Fruit fly (Drosophila melanogaster): ENCODE data around the gene Mst36Fa.

Gene Mst36Fa

dm6 chr2L:18713686-18714085, 36.9 kb upstream of the Mst36Fa start, which contains the start of gene Irk3:
Gene Irk3, minus strand, starts transcription at chr2L:18713748.
- no peak for TF ChIP-seq CG3032 (tag; optimal IDR thresholded peaks at IDR 0.05)
- no peak for TF ChIP-seq Eip75B (GFP tag; optimal IDR thresholded peaks at IDR 0.05)
- no peak for TF ChIP-seq CG16779 (tag; optimal IDR thresholded peaks at IDR 0.05)

- TF ChIP-seq Gug (GFP tag; IDR thresholded peaks at IDR 0.05) (peak; percentile 94), Lpt (GFP tag; optimal IDR thresholded peaks at IDR 0.05) (peak; percentile 83), CG11902 (GFP tag; optimal IDR thresholded peaks at IDR 0.05) (peak; percentile 85), CG11294 (GFP tag; IDR thresholded peaks at IDR 0.05) (peak; percentile 90), CG34406 (GFP tag; optimal IDR thresholded peaks at IDR 0.05) (peak; percentile 70), CG1621 (tag; optimal IDR thresholded peaks at IDR 0.05) (peak; percentile 68), OdsH (GFP tag; optimal IDR thresholded peaks at IDR 0.05) (peak; percentile 90), ss (GFP tag; optimal IDR thresholded peaks at IDR 0.05) (peak; percentile 56 to 74), dsx (GFP tag; optimal IDR thresholded peaks at IDR 0.05; ENCODE audit: poor library complexity, severe bottlenecking) (peak; percentile 71), salr (GFP tag; optimal IDR thresholded peaks at IDR 0.05) (peak; percentile 61 to 70), lz (GFP tag; optimal IDR thresholded peaks at IDR 0.05) (peak; percentile 85), CG31627 (GFP tag; optimal IDR thresholded peaks at IDR 0.05) (peak; percentile 90), CG10669 (GFP tag; optimal IDR thresholded peaks at IDR 0.05) (peak; percentile 77), CG8319 (GFP tag; optimal IDR thresholded peaks at IDR 0.05) (peak; percentile 68), Blimp-1 (GFP tag; optimal IDR thresholded peaks at IDR 0.05) (peak; percentile 21), achi (GFP tag; optimal IDR thresholded peaks at IDR 0.05) (peak; percentile 80), spab (GFP tag; optimal IDR thresholded peaks at IDR 0.05) (peak; percentile 48), acj6 (GFP tag; optimal IDR thresholded peaks at IDR 0.05) (peak; percentile 88), CG15336 (GFP tag; IDR thresholded peaks at IDR 0.05) (peak; percentile 61; the same call in 1 of the 2 replicates), CG6792 (GFP tag; optimal IDR thresholded peaks at IDR 0.05) (peak; percentile 62), Hr39 (GFP tag; optimal IDR thresholded peaks at IDR 0.05) (peak; percentile 91), Smox (GFP tag; optimal IDR thresholded peaks at IDR 0.05) (peak; percentile 81), esn (GFP tag; optimal IDR thresholded peaks at IDR 0.05) (peak; percentile 79), CG3032 (tag; optimal IDR thresholded peaks at IDR 0.05) (peak; percentile 90), CG8119 (GFP tag; IDR thresholded peaks at IDR 0.05) (peak; percentile 78), Sox15 (GFP tag; optimal IDR thresholded peaks at IDR 0.05) (peak; percentile 88), fkh (GFP tag; optimal IDR thresholded peaks at IDR 0.05) (peak; percentile 54), cyc (GFP tag; optimal IDR thresholded peaks at IDR 0.05) (peak; percentile 87), CG16779 (tag; optimal IDR thresholded peaks at IDR 0.05) (peak; percentile 14), pdm3 (GFP tag; optimal IDR thresholded peaks at IDR 0.05) (peak; percentile 89), Met (GFP tag; optimal IDR thresholded peaks at IDR 0.05) (peak; percentile 83), CG4318 (GFP tag; optimal IDR thresholded peaks at IDR 0.05) (peak; percentile 87), CG7368 (GFP tag; optimal IDR thresholded peaks at IDR 0.05) (peak; percentile 28), fd85E (GFP tag; optimal IDR thresholded peaks at IDR 0.05) (no peak), CG6854 (GFP tag; optimal IDR thresholded peaks at IDR 0.05) (peak; percentile 24), svp (GFP tag) (peak; percentile 96), Ets96B (tag; optimal IDR thresholded peaks at IDR 0.05) (peak; percentile 77), CG32006 (GFP tag; optimal IDR thresholded peaks at IDR 0.05) (peak; percentile 90), Sox102F (GFP tag; optimal IDR thresholded peaks at IDR 0.05) (peak; percentile 63), Eip75B (GFP tag; optimal IDR thresholded peaks at IDR 0.05) (peak; percentile 80), CG6808 (GFP tag; optimal IDR thresholded peaks at IDR 0.05) (peak; percentile 46), Eip78C (GFP tag) (peak; percentile 93), vri (GFP tag; optimal IDR thresholded peaks at IDR 0.05) (no peak), CG3919 (GFP tag; optimal IDR thresholded peaks at IDR 0.05) (peak; percentile 82), Hr4 (GFP tag; optimal IDR thresholded peaks at IDR 0.05) (peak; percentile 91), Ets21C (GFP tag; optimal IDR thresholded peaks at IDR 0.05) (peak; percentile 88), Sox14 (GFP tag; optimal IDR thresholded peaks at IDR 0.05) (peak; percentile 92), CG6276 (GFP tag; optimal IDR thresholded peaks at IDR 0.05) (no peak)
Observed at dm6 chr2L:18708239-18708891, 31.6 kb upstream of the Mst36Fa start, which contains the start of the genes Faf2 and Grip71. Gene Faf2, minus strand, starts transcription at chr2L:18708688. Gene Grip71, plus strand, starts transcription at chr2L:18708846.
